Fruit fly (Drosophila melanogaster) whole organism, adult: ENCODE measurements around the gene saturn.

Source experiments
- CG33017 ChIP-seq: fragments of 200-800 bp; sonication (Bioruptor generic); optimal IDR thresholded peaks from 2 replicates; lab custom pipeline; 2018; ENCODE audit warnings: missing biosample characterization, mild to moderate bottlenecking, missing genetic modification characterization, moderate library complexity
- CG5204 ChIP-seq: fragments of 200-800 bp; sonication (Bioruptor generic); optimal IDR thresholded peaks from 2 replicates; lab custom pipeline; 2016; ENCODE audit warnings: missing biosample characterization, missing genetic modification characterization
- CG7045 ChIP-seq: fragments of 200-800 bp; sonication (Bioruptor generic); optimal IDR thresholded peaks from 2 replicates; lab custom pipeline; 2017; ENCODE audit warnings: missing biosample characterization, mild to moderate bottlenecking, missing genetic modification characterization
- Hr96 ChIP-seq: fragments of 200-800 bp; sonication (Bioruptor generic); optimal IDR thresholded peaks from 2 replicates; lab custom pipeline; 2016; ENCODE audit warnings: missing biosample characterization, missing genetic modification characterization
- cic ChIP-seq: fragments of 200-800 bp; sonication (Bioruptor generic); optimal IDR thresholded peaks from 2 replicates; lab custom pipeline; 2017; ENCODE audit warnings: missing biosample characterization, mild to moderate bottlenecking, missing genetic modification characterization, moderate library complexity
- cnc ChIP-seq, 2 experiments: fragments of >200 bp; optimal IDR thresholded peaks; 2 replicates each; lab custom pipeline; 2017
- ovo ChIP-seq: fragments of 200-800 bp; sonication (Bioruptor generic); optimal IDR thresholded peaks from 2 replicates; lab custom pipeline; 2016; ENCODE audit warnings: missing biosample characterization, missing genetic modification characterization
- toe ChIP-seq: fragments of 200-800 bp; sonication (Bioruptor generic); optimal IDR thresholded peaks from 2 replicates; lab custom pipeline; 2016; ENCODE audit warnings: missing biosample characterization, missing genetic modification characterization

- TF ChIP-seq CG7045 = no peak
- no peak for TF ChIP-seq CG5204 (GFP tag; lab: Kevin White, UChicago)
- TF ChIP-seq toe (GFP tag; lab: Kevin White, UChicago) = no peak
- no peak for TF ChIP-seq CG33017 (tag; lab: Kevin White, UChicago)
- no peak for TF ChIP-seq cnc (optimal IDR thresholded peaks at IDR 0.05; lab: Kevin White, UChicago)
- no peak for TF ChIP-seq Hr96 (GFP tag; lab: Kevin White, UChicago)
- TF ChIP-seq ovo = no peak
- no peak for TF ChIP-seq cic (GFP tag; lab: Kevin White, UChicago)
Measured at dm6 chr3L:14216140-14216539, 13.0 kb downstream of the saturn start.
